Fruit fly (Drosophila melanogaster) whole organism, prepupa: ENCODE results near the gene Kaz-m1.

ENCODE experiments used
- CG10631 ChIP-seq: fragments of 200-800 bp; sonication (Bioruptor generic); optimal IDR thresholded peaks from 2 replicates; lab custom pipeline; 2016; ENCODE audit warnings: missing biosample characterization, missing genetic modification characterization
- CG10669 ChIP-seq: fragments of 200-800 bp; sonication (Bioruptor generic); optimal IDR thresholded peaks from 3 replicates; lab custom pipeline; 2018; ENCODE audit warnings: missing biosample characterization, mild to moderate bottlenecking, missing genetic modification characterization, moderate library complexity
- CG11294 ChIP-seq: fragments of 200-800 bp; sonication (Bioruptor generic); IDR thresholded peaks from 2 replicates; pipeline ENCODE4 v1.3.6; 2022; ENCODE audit warnings: missing biosample characterization, missing genetic modification characterization
- CG15336 ChIP-seq: fragments of 200-800 bp; sonication (Bioruptor generic); IDR thresholded peaks from 2 replicates; pipeline ENCODE4 v1.3.6; 2022; ENCODE audit warnings: missing biosample characterization, missing genetic modification characterization
- CG1621 ChIP-seq: fragments of 200-800 bp; sonication (Bioruptor generic); optimal IDR thresholded peaks from 3 replicates; lab custom pipeline; 2018; ENCODE audit warnings: missing biosample characterization, mild to moderate bottlenecking, missing genetic modification characterization
- CG16779 ChIP-seq: fragments of 200-800 bp; sonication (Bioruptor generic); optimal IDR thresholded peaks from 3 replicates; lab custom pipeline; 2017; ENCODE audit warnings: missing biosample characterization, mild to moderate bottlenecking, missing genetic modification characterization
- CG3032 ChIP-seq: fragments of 200-800 bp; optimal IDR thresholded peaks from 2 replicates; lab custom pipeline; 2019; ENCODE audit warnings: missing biosample characterization, mild to moderate bottlenecking, missing genetic modification characterization, moderate library complexity
- CG31627 ChIP-seq: fragments of 200-800 bp; sonication (Bioruptor generic); optimal IDR thresholded peaks from 3 replicates; lab custom pipeline; 2016; ENCODE audit warnings: missing biosample characterization, missing genetic modification characterization
- CG32006 ChIP-seq: fragments of 200-800 bp; sonication (Bioruptor generic); optimal IDR thresholded peaks from 3 replicates; lab custom pipeline; 2017; ENCODE audit warnings: missing biosample characterization, mild to moderate bottlenecking, missing genetic modification characterization
- CG34406 ChIP-seq: fragments of 200-800 bp; sonication (Bioruptor generic); optimal IDR thresholded peaks from 3 replicates; lab custom pipeline; 2016; ENCODE audit warnings: missing biosample characterization, missing genetic modification characterization
- CG3919 ChIP-seq: fragments of 200-800 bp; sonication (Bioruptor generic); optimal IDR thresholded peaks from 3 replicates; lab custom pipeline; 2016; ENCODE audit warnings: missing biosample characterization, missing genetic modification characterization
- CG4318 ChIP-seq: fragments of 200-800 bp; sonication (Bioruptor generic); optimal IDR thresholded peaks from 3 replicates; lab custom pipeline; 2017; ENCODE audit warnings: missing biosample characterization, mild to moderate bottlenecking, missing genetic modification characterization
- CG6163 ChIP-seq: fragments of 200-800 bp; sonication (Bioruptor generic); IDR thresholded peaks from 3 replicates; pipeline ENCODE4 v1.3.6; 2022; ENCODE audit warnings: missing biosample characterization, missing genetic modification characterization
- CG6792 ChIP-seq: fragments of 200-800 bp; sonication (Bioruptor generic); optimal IDR thresholded peaks from 3 replicates; lab custom pipeline; 2016; ENCODE audit warnings: missing biosample characterization, missing genetic modification characterization
- CG6808 ChIP-seq: fragments of 200-800 bp; sonication (Bioruptor generic); optimal IDR thresholded peaks from 3 replicates; lab custom pipeline; 2017; ENCODE audit warnings: missing biosample characterization, missing genetic modification characterization, mild to moderate bottlenecking, moderate library complexity, missing genetic modification reagents
- CG6854 ChIP-seq: fragments of 200-800 bp; sonication (Bioruptor generic); optimal IDR thresholded peaks from 2 replicates; lab custom pipeline; 2017; ENCODE audit warnings: missing biosample characterization, mild to moderate bottlenecking, missing genetic modification characterization
- CG7368 ChIP-seq: fragments of 200-800 bp; sonication (Bioruptor generic); optimal IDR thresholded peaks from 3 replicates; lab custom pipeline; 2016; ENCODE audit warnings: missing biosample characterization, missing genetic modification characterization
- CG8119 ChIP-seq: fragments of 200-800 bp; sonication (Bioruptor generic); IDR thresholded peaks from 3 replicates; pipeline ENCODE4 v1.3.6; 2022; ENCODE audit warnings: missing biosample characterization, missing genetic modification characterization
- CG8319 ChIP-seq: fragments of 200-800 bp; sonication (Bioruptor generic); optimal IDR thresholded peaks from 3 replicates; lab custom pipeline; 2016; ENCODE audit warnings: missing biosample characterization, missing genetic modification characterization
- CG8632 ChIP-seq: fragments of 200-800 bp; sonication (Bioruptor generic); optimal IDR thresholded peaks from 3 replicates; lab custom pipeline; 2016; ENCODE audit warnings: missing biosample characterization, missing genetic modification characterization
- CG9139 ChIP-seq: fragments of 200-800 bp; sonication (Bioruptor generic); optimal IDR thresholded peaks from 3 replicates; lab custom pipeline; 2017; ENCODE audit warnings: missing biosample characterization, mild to moderate bottlenecking, missing genetic modification characterization
- Eip75B ChIP-seq: fragments of 200-800 bp; sonication (Bioruptor generic); optimal IDR thresholded peaks from 3 replicates; lab custom pipeline; 2016; ENCODE audit warnings: missing biosample characterization, missing genetic modification characterization
- Eip78C ChIP-seq: fragments of 200-800 bp; sonication (Bioruptor generic); peaks from one replicate; lab custom pipeline; 2016; ENCODE audit warnings: missing biosample characterization, missing genetic modification characterization
- Eip93F ChIP-seq: fragments of 200-800 bp; sonication (Bioruptor generic); optimal IDR thresholded peaks from 2 replicates; lab custom pipeline; 2016; ENCODE audit warnings: missing biosample characterization, mild to moderate bottlenecking, missing genetic modification characterization
- Ets21C ChIP-seq: fragments of 200-800 bp; sonication (Bioruptor generic); optimal IDR thresholded peaks from 3 replicates; lab custom pipeline; 2016; ENCODE audit warnings: missing biosample characterization, missing genetic modification characterization
- Ets96B ChIP-seq: fragments of 200-800 bp; optimal IDR thresholded peaks from 2 replicates; lab custom pipeline; 2019; ENCODE audit warnings: missing biosample characterization, mild to moderate bottlenecking, missing genetic modification characterization, moderate library complexity
- Gug ChIP-seq: fragments of 200-800 bp; sonication (Bioruptor generic); IDR thresholded peaks from 2 replicates; pipeline ENCODE4 v1.3.6; 2022; ENCODE audit warnings: missing biosample characterization, missing genetic modification characterization
- Hr38 ChIP-seq: sonication (Bioruptor generic); optimal IDR thresholded peaks from 2 replicates; lab custom pipeline; 2016; ENCODE audit warnings: missing biosample characterization, missing genetic modification characterization
- Hr39 ChIP-seq: fragments of 200-800 bp; sonication (Bioruptor generic); optimal IDR thresholded peaks from 2 replicates; lab custom pipeline; 2016; ENCODE audit warnings: missing biosample characterization, missing genetic modification characterization
- Lpt ChIP-seq: fragments of 200-800 bp; sonication (Bioruptor generic); optimal IDR thresholded peaks from 3 replicates; lab custom pipeline; 2016; ENCODE audit warnings: missing biosample characterization, missing genetic modification characterization
- Met ChIP-seq: fragments of 200-800 bp; sonication (Bioruptor generic); optimal IDR thresholded peaks from 3 replicates; lab custom pipeline; 2016; ENCODE audit warnings: missing biosample characterization, missing genetic modification characterization
- OdsH ChIP-seq: fragments of 200-800 bp; sonication (Bioruptor generic); optimal IDR thresholded peaks from 3 replicates; lab custom pipeline; 2016; ENCODE audit warnings: missing biosample characterization, missing genetic modification characterization
- Smox ChIP-seq: fragments of 200-800 bp; sonication (Bioruptor generic); optimal IDR thresholded peaks from 3 replicates; lab custom pipeline; 2016; ENCODE audit warnings: missing biosample characterization, missing genetic modification characterization
- Sox102F ChIP-seq: fragments of 200-800 bp; sonication (Bioruptor generic); optimal IDR thresholded peaks from 2 replicates; lab custom pipeline; 2016; ENCODE audit warnings: missing biosample characterization, mild to moderate bottlenecking, missing genetic modification characterization
- Sox15 ChIP-seq: fragments of 200-800 bp; sonication (Bioruptor generic); optimal IDR thresholded peaks from 3 replicates; lab custom pipeline; 2016; ENCODE audit warnings: missing biosample characterization, missing genetic modification characterization
- achi ChIP-seq: fragments of 200-800 bp; sonication (Bioruptor generic); optimal IDR thresholded peaks from 3 replicates; lab custom pipeline; 2016; ENCODE audit warnings: missing biosample characterization, missing genetic modification characterization
- acj6 ChIP-seq: fragments of 200-800 bp; sonication (Bioruptor generic); optimal IDR thresholded peaks from 3 replicates; lab custom pipeline; 2016; ENCODE audit warnings: missing biosample characterization, missing genetic modification characterization
- cyc ChIP-seq: fragments of 200-800 bp; sonication (Bioruptor generic); optimal IDR thresholded peaks from 3 replicates; lab custom pipeline; 2016; ENCODE audit warnings: missing biosample characterization, missing genetic modification characterization
- dac ChIP-seq: fragments of 200-800 bp; sonication (Bioruptor generic); optimal IDR thresholded peaks from 2 replicates; lab custom pipeline; 2017; ENCODE audit warnings: missing biosample characterization, mild to moderate bottlenecking, missing genetic modification characterization
- dsx ChIP-seq: fragments of 200-800 bp; optimal IDR thresholded peaks from 3 replicates; lab custom pipeline; 2019; ENCODE audit warnings: missing biosample characterization, mild to moderate bottlenecking, missing genetic modification characterization, moderate library complexity; ENCODE audit not compliant: poor library complexity, severe bottlenecking
- esn ChIP-seq: fragments of 200-800 bp; sonication (Bioruptor generic); optimal IDR thresholded peaks from 2 replicates; lab custom pipeline; 2016; ENCODE audit warnings: missing biosample characterization, mild to moderate bottlenecking, missing genetic modification characterization, moderate library complexity
- fd59A ChIP-seq: fragments of 200-800 bp; sonication (Bioruptor generic); optimal IDR thresholded peaks from 2 replicates; lab custom pipeline; 2017; ENCODE audit warnings: missing biosample characterization, mild to moderate bottlenecking, missing genetic modification characterization, missing genetic modification reagents
- fd85E ChIP-seq: fragments of 200-800 bp; sonication (Bioruptor generic); optimal IDR thresholded peaks from 3 replicates; lab custom pipeline; 2016; ENCODE audit warnings: missing biosample characterization, missing genetic modification characterization
- fkh ChIP-seq: fragments of 200-800 bp; sonication (Bioruptor generic); optimal IDR thresholded peaks from 3 replicates; lab custom pipeline; 2017; ENCODE audit warnings: missing biosample characterization, mild to moderate bottlenecking, missing genetic modification characterization, moderate library complexity
- lz ChIP-seq: fragments of 200-800 bp; sonication (Bioruptor generic); optimal IDR thresholded peaks from 3 replicates; lab custom pipeline; 2016; ENCODE audit warnings: missing biosample characterization, missing genetic modification characterization
- net ChIP-seq: fragments of 200-800 bp; sonication (Bioruptor generic); optimal IDR thresholded peaks from 3 replicates; lab custom pipeline; 2016; ENCODE audit warnings: missing biosample characterization, missing genetic modification characterization
- pdm3 ChIP-seq: fragments of 200-800 bp; sonication (Bioruptor generic); optimal IDR thresholded peaks from 3 replicates; lab custom pipeline; 2016; ENCODE audit warnings: missing biosample characterization, missing genetic modification characterization
- salr ChIP-seq, 2 experiments: fragments of 200-800 bp; sonication (Bioruptor generic); optimal IDR thresholded peaks; 3 replicates each; lab custom pipeline; 2016 to 2018; ENCODE audit warnings: missing biosample characterization in 2 of 2, missing genetic modification characterization in 2 of 2, mild to moderate bottlenecking in 1 of 2
- spab ChIP-seq: fragments of 200-800 bp; sonication (Bioruptor generic); optimal IDR thresholded peaks from 2 replicates; lab custom pipeline; 2017; ENCODE audit warnings: missing biosample characterization, mild to moderate bottlenecking, missing genetic modification characterization, missing genetic modification reagents
- ss ChIP-seq, 2 experiments: fragments of 200-800 bp; sonication (Bioruptor generic); optimal IDR thresholded peaks; 2 replicates in 1 of 2; 3 replicates in 1 of 2; lab custom pipeline; 2017 to 2018; ENCODE audit warnings: mild to moderate bottlenecking in 2 of 2, missing biosample characterization in 2 of 2, missing genetic modification characterization in 2 of 2, moderate library complexity in 1 of 2
- topi ChIP-seq: fragments of 200-800 bp; sonication (Bioruptor generic); optimal IDR thresholded peaks from 3 replicates; lab custom pipeline; 2016; ENCODE audit warnings: missing biosample characterization, missing genetic modification characterization

Gene Kaz-m1

DNA sequence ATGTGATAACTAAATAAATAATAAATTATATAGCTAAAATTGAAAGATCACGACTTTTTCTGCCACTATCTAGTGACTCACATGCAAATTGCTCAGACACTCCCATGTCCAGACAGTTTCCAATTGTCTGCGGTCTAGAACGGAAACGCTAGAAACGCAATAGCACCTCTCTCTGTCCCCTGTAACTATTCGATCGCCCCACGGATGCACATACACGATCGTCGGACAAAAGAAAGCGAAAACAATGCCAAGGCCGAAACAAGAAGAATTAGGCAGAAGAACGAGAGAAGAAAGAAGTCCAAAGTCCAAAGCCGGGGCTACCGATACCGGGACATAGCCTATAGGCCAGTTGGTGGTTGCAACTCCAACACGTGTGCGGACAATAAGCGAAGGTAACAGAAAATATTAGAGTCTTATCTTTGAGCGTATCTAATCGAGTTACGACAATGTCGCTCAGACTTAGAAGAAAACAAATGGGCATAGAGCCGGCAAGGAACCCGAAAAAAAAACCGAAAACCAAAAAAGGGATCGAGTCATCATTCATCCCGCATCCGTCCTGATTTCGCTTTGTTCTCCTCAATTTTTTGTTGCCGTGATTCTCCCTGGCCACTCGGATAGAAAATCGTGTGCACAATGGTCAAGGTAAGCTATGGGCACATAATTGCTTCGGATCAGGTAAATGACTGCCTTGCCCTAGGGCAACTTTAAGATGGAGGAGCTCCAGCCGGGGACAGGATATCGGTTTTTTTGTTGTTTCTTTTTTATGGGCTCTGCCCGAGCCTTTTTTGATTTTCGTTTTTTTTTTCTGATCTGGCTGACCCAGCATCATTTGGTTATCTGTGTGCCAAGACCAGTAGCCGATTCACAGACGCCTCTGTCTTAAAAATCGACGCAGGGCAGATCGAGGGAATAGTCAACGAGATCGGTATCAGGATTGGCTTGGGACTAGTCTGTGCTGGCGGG, 13.5 kb upstream of the Kaz-m1 start:
- TF ChIP-seq CG1621 (tag; lab: Kevin White, UChicago): peak; percentile 22
- TF ChIP-seq CG10631 (GFP tag; lab: Kevin White, UChicago): no peak
- no peak for TF ChIP-seq Met (GFP tag; lab: Kevin White, UChicago)
- no peak for TF ChIP-seq Hr38 (GFP tag; lab: Kevin White, UChicago)
- peak; percentile 10 for TF ChIP-seq CG9139
- TF ChIP-seq CG31627 (GFP tag; lab: Kevin White, UChicago): no peak
- TF ChIP-seq OdsH: no peak
- TF ChIP-seq Eip93F (GFP tag; lab: Kevin White, UChicago): no peak
- no peak for TF ChIP-seq CG8319
- TF ChIP-seq CG34406: no peak
- no peak for TF ChIP-seq CG6792
- TF ChIP-seq CG6808: peak; percentile 27
- TF ChIP-seq CG3919: no peak
- TF ChIP-seq CG10669 (GFP tag; lab: Kevin White, UChicago): no peak
- no peak for TF ChIP-seq Lpt (GFP tag; lab: Kevin White, UChicago)
- peak; percentile 40 for TF ChIP-seq Eip78C (GFP tag; lab: Kevin White, UChicago)
- TF ChIP-seq CG7368 (GFP tag; lab: Kevin White, UChicago): no peak
- TF ChIP-seq Gug (GFP tag; lab: Robert Waterston, UW): no peak
- no peak for TF ChIP-seq CG32006 (GFP tag; lab: Kevin White, UChicago)
- no peak for TF ChIP-seq Sox15 (GFP tag; lab: Kevin White, UChicago)
- TF ChIP-seq dac: no peak
- peak; percentile 61 to 79 for TF ChIP-seq ss (GFP tag; optimal IDR thresholded peaks at IDR 0.05; lab: Kevin White, UChicago)
- TF ChIP-seq topi (GFP tag; lab: Kevin White, UChicago): no peak
- no peak for TF ChIP-seq esn (GFP tag; lab: Kevin White, UChicago)
- TF ChIP-seq net: no peak
- TF ChIP-seq CG3032 (tag; lab: Kevin White, UChicago): no peak
- TF ChIP-seq acj6 (GFP tag; lab: Kevin White, UChicago): no peak
- no peak for TF ChIP-seq Ets96B (tag; lab: Kevin White, UChicago)
- TF ChIP-seq CG4318 (GFP tag; lab: Kevin White, UChicago): no peak
- no peak for TF ChIP-seq CG8632 (GFP tag; lab: Kevin White, UChicago)
- no peak for TF ChIP-seq achi (GFP tag; lab: Kevin White, UChicago)
- TF ChIP-seq fd85E (GFP tag; lab: Kevin White, UChicago): no peak
- no peak for TF ChIP-seq lz (GFP tag; lab: Kevin White, UChicago)
- TF ChIP-seq fd59A (GFP tag; lab: Kevin White, UChicago): no peak
- 0 out of 3 replicates have a peak, but pooled peaks have one; percentile 24 for TF ChIP-seq CG6163 (GFP tag; lab: Robert Waterston, UW)
- TF ChIP-seq Hr39: no peak
- no peak for TF ChIP-seq salr (GFP tag; optimal IDR thresholded peaks at IDR 0.05; lab: Kevin White, UChicago)
- TF ChIP-seq pdm3: no peak
- TF ChIP-seq CG15336 (GFP tag; lab: Robert Waterston, UW): no peak
- TF ChIP-seq CG11294 (GFP tag; lab: Robert Waterston, UW): no peak
- TF ChIP-seq Eip75B (GFP tag; lab: Kevin White, UChicago): no peak
- TF ChIP-seq dsx (GFP tag; lab: Kevin White, UChicago): no peak
- no peak for TF ChIP-seq CG16779
- peak; percentile 15 for TF ChIP-seq fkh (GFP tag; lab: Kevin White, UChicago)
- no peak for TF ChIP-seq CG6854 (GFP tag; lab: Kevin White, UChicago)
- TF ChIP-seq CG8119 (GFP tag; lab: Robert Waterston, UW): no peak
- no peak for TF ChIP-seq Smox
- no peak for TF ChIP-seq cyc
- no peak for TF ChIP-seq Ets21C (GFP tag; lab: Kevin White, UChicago)
- TF ChIP-seq Sox102F (GFP tag; lab: Kevin White, UChicago): no peak
- no peak for TF ChIP-seq spab
